Worm (Caenorhabditis elegans): ENCODE measurements around the gene W03A5.6.
A peak's percentile ranks its signal among the peaks of the same experiment; 100 is the strongest.

The W03A5.6 gene

DNA sequence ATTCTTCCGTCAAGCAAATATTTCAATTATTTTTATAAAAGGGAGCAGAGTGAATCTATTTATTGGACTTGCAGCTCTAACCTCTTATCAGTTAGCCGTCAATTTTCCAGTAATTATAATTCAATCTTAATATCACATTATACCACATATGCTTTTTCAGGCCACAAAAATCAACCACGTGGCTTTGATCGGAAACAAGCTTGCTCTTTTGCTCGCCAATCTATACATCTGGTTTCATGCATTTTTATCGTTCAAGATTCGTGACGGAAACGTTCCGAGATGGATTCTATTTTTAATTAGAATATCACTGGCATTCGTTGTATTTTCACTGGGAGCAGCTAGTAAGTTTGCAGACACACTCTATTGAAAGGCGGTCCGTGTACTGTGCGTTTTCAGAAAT is 33.4 kb downstream of the W03A5.6 start:
- TF ChIP-seq ztf-23 (GFP tag; IDR thresholded peaks at IDR 0.05) (no peak), tab-1 (GFP tag; IDR thresholded peaks at IDR 0.05) (no peak), cog-1 (tag; optimal IDR thresholded peaks at IDR 0.05) (no peak), ref-1 (GFP tag; conservative IDR thresholded peaks at IDR 0.05) (no peak), med-1 (GFP tag; optimal IDR thresholded peaks at IDR 0.05; ENCODE audit: insufficient read depth) (no peak), flt-1 (GFP tag; IDR thresholded peaks at IDR 0.05) (no peak)

DNA sequence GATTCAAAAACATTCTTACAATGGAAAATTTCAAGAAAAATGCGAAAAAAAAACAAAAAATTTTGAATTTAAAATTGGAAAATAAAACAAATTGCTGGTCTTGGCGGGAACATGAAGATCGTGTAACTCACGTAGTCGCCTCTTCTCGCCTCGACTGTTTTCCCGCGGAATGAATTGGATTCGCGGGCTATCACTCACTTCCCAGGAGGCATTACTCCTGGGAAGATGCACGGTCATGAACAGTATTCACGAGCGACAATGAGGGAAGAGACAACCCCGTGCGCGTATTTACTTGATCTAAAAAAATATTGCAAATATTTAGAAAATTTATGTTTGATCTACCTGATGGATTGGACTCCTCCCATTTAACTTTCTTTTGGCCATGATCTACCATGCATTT is 34.1 kb downstream of the W03A5.6 start:
- TF ChIP-seq cog-1 (tag; optimal IDR thresholded peaks at IDR 0.05) (no peak), med-1 (GFP tag; optimal IDR thresholded peaks at IDR 0.05; ENCODE audit: insufficient read depth) (no peak), T22C8.4 (GFP tag; IDR thresholded peaks at IDR 0.05) (no peak), ztf-29 (GFP tag; IDR thresholded peaks at IDR 0.05) (no peak), ref-1 (GFP tag; conservative IDR thresholded peaks at IDR 0.05) (no peak), tab-1 (GFP tag; IDR thresholded peaks at IDR 0.05) (no peak), ztf-23 (GFP tag; IDR thresholded peaks at IDR 0.05) (no peak), flt-1 (GFP tag; IDR thresholded peaks at IDR 0.05) (no peak), klf-2 (GFP tag; conservative IDR thresholded peaks at IDR 0.05) (no peak)

DNA sequence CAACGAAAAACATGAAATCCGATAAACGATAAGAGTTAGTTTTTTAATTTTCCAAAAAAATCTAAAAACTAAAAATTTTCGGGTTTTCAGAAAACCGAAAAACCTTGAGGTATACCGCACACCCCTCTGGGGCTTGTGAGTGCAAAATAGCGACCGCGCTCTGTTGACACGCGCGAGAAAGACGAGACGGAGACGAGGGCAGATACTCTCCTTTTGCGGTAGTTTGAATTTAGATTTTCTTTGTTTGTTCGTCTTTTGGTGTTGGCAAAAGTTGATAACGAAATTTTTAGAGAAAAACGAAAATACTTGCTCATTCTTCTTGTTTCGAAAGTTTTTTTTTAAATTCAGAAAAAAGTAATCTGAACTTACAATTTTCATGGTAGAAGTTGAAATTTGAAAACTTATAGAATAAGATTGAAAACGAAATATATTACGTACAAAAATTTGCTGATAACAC is 34.8 kb downstream of the W03A5.6 start, which contains the start of the genes W03A5.2 and Y32H12A.8:
TSS of gene W03A5.2 (plus strand) at position 407 of the 457 bp plus-strand sequence.
TSS of gene Y32H12A.8 (minus strand) at position 410 of the 457 bp plus-strand sequence.
- TF ChIP-seq ref-1 (GFP tag; conservative IDR thresholded peaks at IDR 0.05): no peak
- no peak for TF ChIP-seq tab-1 (GFP tag; IDR thresholded peaks at IDR 0.05)
- TF ChIP-seq cog-1 (tag; optimal IDR thresholded peaks at IDR 0.05): no peak
- TF ChIP-seq ztf-23 (GFP tag; IDR thresholded peaks at IDR 0.05): no peak
- no peak for TF ChIP-seq T22C8.4 (GFP tag; IDR thresholded peaks at IDR 0.05)
- TF ChIP-seq med-1 (GFP tag; optimal IDR thresholded peaks at IDR 0.05; ENCODE audit: insufficient read depth): no peak
- TF ChIP-seq klf-2 (GFP tag; conservative IDR thresholded peaks at IDR 0.05): no peak
- no peak for TF ChIP-seq flt-1 (GFP tag; IDR thresholded peaks at IDR 0.05)
- peak; percentile 64; the same call in 1 of the 2 replicates for TF ChIP-seq ztf-29 (GFP tag; IDR thresholded peaks at IDR 0.05)

DNA sequence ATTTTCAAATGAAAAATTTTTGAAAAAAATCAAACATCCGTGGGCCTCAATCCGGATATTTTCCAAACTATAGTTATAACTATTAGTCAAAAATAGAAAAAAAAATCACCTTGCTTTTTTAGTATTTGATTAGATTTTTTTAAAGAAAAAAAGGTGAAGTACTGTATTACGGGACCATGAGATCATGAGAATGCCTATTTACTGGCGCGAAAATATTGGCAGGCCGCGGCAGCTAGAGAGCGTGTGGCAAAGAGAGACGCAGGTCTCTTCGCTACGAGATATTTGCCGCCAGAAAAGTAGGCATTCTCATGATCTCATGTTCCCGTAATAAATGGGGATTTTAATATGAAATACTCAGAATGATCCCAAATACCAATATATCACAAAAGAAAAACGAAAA is 35.4 kb downstream of the W03A5.6 start:
- TF ChIP-seq ztf-23 (GFP tag; IDR thresholded peaks at IDR 0.05) (no peak), ztf-29 (GFP tag; IDR thresholded peaks at IDR 0.05) (no peak), med-1 (GFP tag; optimal IDR thresholded peaks at IDR 0.05; ENCODE audit: insufficient read depth) (no peak), flt-1 (GFP tag; IDR thresholded peaks at IDR 0.05) (no peak), klf-2 (GFP tag; conservative IDR thresholded peaks at IDR 0.05) (no peak), ref-1 (GFP tag; conservative IDR thresholded peaks at IDR 0.05) (no peak), T22C8.4 (GFP tag; IDR thresholded peaks at IDR 0.05) (no peak), cog-1 (tag; optimal IDR thresholded peaks at IDR 0.05) (no peak), tab-1 (GFP tag; IDR thresholded peaks at IDR 0.05) (no peak)

DNA sequence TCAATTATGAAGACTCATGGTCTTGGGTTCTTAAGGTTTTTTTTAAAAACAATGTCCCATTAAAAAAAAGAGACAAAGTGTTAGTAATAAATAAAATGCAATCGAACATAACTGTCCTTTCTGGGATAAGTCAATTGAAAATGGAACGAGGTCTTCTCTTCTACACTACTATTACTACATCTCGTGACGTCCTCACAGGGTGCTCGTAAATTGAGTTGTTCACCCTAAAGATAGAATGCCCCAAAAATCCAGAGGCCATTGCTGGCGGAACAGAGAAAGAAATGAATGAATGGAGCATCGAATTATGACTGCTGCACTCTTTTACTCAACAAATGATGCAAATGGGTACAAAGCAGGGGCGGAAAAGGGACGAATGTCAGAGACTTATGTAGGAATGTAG is 38.0 kb downstream of the W03A5.6 start:
- no peak for TF ChIP-seq ztf-23 (GFP tag; IDR thresholded peaks at IDR 0.05)
- no peak for TF ChIP-seq med-1 (GFP tag; optimal IDR thresholded peaks at IDR 0.05; ENCODE audit: insufficient read depth)
- TF ChIP-seq tab-1 (GFP tag; IDR thresholded peaks at IDR 0.05): no peak
- TF ChIP-seq ref-1 (GFP tag; conservative IDR thresholded peaks at IDR 0.05): no peak
- TF ChIP-seq flt-1 (GFP tag; IDR thresholded peaks at IDR 0.05): no peak
- no peak for TF ChIP-seq klf-2 (GFP tag; conservative IDR thresholded peaks at IDR 0.05)
- no peak for TF ChIP-seq cog-1 (tag; optimal IDR thresholded peaks at IDR 0.05)
- no peak for TF ChIP-seq ztf-29 (GFP tag; IDR thresholded peaks at IDR 0.05)
- no peak for TF ChIP-seq T22C8.4 (GFP tag; IDR thresholded peaks at IDR 0.05)

DNA sequence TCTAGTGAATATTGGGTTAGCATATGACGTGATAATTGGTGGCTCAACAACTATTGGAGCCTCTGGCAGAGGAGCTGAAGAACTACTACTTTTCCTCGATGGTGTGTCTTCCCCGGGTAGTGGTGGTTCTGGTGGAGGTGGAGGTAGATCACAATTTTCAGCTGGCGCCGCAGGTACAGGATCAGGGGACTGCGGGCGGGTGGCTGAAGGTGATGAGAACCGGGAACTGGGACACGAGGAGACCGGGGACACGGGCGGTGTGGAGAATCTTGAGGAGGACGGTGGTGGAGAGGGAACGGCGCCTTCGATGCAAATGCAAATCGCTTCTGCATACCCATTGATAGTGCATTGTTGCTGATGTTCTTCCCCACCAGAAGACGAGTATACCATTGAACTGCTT is 44.7 kb downstream of the W03A5.6 start:
- no peak for TF ChIP-seq ref-1 (GFP tag; conservative IDR thresholded peaks at IDR 0.05)
- no peak for TF ChIP-seq T22C8.4 (GFP tag; IDR thresholded peaks at IDR 0.05)
- TF ChIP-seq cog-1 (tag; optimal IDR thresholded peaks at IDR 0.05): no peak
- TF ChIP-seq med-1 (GFP tag; optimal IDR thresholded peaks at IDR 0.05; ENCODE audit: insufficient read depth): no peak
- TF ChIP-seq ztf-29 (GFP tag; IDR thresholded peaks at IDR 0.05): no peak
- TF ChIP-seq klf-2 (GFP tag; conservative IDR thresholded peaks at IDR 0.05): no peak
- no peak for TF ChIP-seq tab-1 (GFP tag; IDR thresholded peaks at IDR 0.05)
- TF ChIP-seq flt-1 (GFP tag; IDR thresholded peaks at IDR 0.05): no peak
- no peak for TF ChIP-seq ztf-23 (GFP tag; IDR thresholded peaks at IDR 0.05)

DNA sequence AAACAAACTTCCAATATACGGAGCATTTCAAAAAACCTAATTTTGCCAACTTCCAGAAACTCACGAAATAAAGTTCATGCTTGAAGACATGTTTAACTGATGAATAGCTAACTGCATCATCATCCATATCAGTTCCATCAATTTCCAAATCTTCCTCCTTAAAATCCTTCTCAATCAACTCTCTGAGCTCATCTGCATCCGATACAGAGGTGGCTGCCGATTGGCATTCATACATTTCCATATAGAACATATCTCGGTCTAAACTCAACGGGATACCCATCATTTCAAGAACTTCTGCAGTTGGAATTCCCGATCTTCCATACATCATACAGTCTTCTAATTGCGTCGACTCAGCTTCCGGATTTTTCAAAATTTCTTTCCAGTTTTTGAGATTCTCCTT is 51.1 kb downstream of the W03A5.6 start:
- TF ChIP-seq klf-2 (GFP tag; conservative IDR thresholded peaks at IDR 0.05) (no peak), ztf-23 (GFP tag; IDR thresholded peaks at IDR 0.05) (no peak), ref-1 (GFP tag; conservative IDR thresholded peaks at IDR 0.05) (no peak), tab-1 (GFP tag; IDR thresholded peaks at IDR 0.05) (no peak), T22C8.4 (GFP tag; IDR thresholded peaks at IDR 0.05) (no peak), cog-1 (tag; optimal IDR thresholded peaks at IDR 0.05) (no peak), flt-1 (GFP tag; IDR thresholded peaks at IDR 0.05) (no peak), med-1 (GFP tag; optimal IDR thresholded peaks at IDR 0.05; ENCODE audit: insufficient read depth) (no peak), ztf-29 (GFP tag; IDR thresholded peaks at IDR 0.05) (no peak)

DNA sequence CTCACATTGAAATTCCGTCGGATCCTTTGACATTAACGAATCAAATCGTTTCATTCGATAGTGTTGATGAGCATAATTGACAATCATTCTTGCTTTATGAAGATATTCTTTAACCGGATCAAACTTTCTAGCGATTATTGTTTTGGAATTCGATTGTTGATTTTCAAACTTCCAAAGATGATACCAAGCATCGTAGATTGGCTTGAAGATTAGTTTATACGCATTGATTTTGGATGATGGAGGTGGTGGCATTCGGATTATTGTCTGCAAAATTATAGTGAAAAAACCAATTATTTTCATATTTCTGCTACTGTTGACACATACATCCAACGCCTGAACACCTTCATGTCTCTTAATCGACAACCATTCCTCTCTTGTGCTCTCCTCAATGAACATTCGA is 52.3 kb downstream of the W03A5.6 start:
- no peak for TF ChIP-seq flt-1 (GFP tag; IDR thresholded peaks at IDR 0.05)

DNA sequence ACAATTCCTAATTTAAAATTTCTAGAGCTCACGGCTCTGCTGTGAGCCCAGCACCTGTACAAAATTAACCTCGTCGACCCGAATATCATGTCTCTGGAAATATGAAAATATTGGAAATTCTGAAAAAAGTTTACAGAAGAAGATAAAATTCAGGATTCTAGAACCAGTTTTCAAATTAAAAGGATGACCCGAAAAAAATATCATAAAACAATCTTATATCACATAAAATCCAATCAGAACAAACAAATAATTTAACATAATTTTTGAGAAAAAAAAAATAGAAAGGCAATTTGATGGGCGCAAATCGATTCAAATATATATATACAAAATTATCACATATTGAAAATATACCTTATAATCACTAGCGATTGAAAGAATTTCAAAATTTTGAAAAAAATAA is 55.1 kb downstream of the W03A5.6 start, which contains the start of gene Y32H12A.7:
TSS of gene Y32H12A.7 (minus strand) at position 101 of the 400 bp plus-strand sequence.
- no peak for TF ChIP-seq tab-1 (GFP tag; IDR thresholded peaks at IDR 0.05)
- no peak for TF ChIP-seq cog-1 (tag; optimal IDR thresholded peaks at IDR 0.05)
- TF ChIP-seq ztf-23 (GFP tag; IDR thresholded peaks at IDR 0.05): no peak
- no peak for TF ChIP-seq klf-2 (GFP tag; conservative IDR thresholded peaks at IDR 0.05)
- TF ChIP-seq ztf-29 (GFP tag; IDR thresholded peaks at IDR 0.05): no peak
- no peak for TF ChIP-seq T22C8.4 (GFP tag; IDR thresholded peaks at IDR 0.05)
- no peak for TF ChIP-seq ref-1 (GFP tag; conservative IDR thresholded peaks at IDR 0.05)
- no peak for TF ChIP-seq flt-1 (GFP tag; IDR thresholded peaks at IDR 0.05)
- TF ChIP-seq med-1 (GFP tag; optimal IDR thresholded peaks at IDR 0.05; ENCODE audit: insufficient read depth): no peak

DNA sequence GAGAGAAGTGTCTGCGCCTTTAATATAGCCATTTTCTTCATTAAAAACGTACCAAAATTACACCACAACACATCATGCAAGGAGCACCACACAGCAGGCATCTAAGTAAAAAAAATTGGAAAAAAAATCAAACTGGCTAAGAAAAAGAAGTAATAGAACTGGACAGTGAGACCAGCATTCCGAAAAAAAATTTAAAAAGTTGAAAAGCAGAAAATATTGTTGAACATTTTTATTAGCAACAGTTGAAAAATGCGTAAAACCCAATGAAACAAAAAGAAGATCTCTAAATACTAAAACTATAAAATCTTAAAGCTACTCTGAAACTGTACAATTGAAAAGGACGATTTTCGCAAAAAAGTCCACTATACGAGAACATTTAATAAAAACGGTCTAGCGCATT is 58.4 kb downstream of the W03A5.6 start, which contains the start of gene Y32H12A.6:
TSS of gene Y32H12A.6 (minus strand) at position 101 of the 400 bp plus-strand sequence.
- no peak for TF ChIP-seq ztf-23 (GFP tag; IDR thresholded peaks at IDR 0.05)
- no peak for TF ChIP-seq ref-1 (GFP tag; conservative IDR thresholded peaks at IDR 0.05)
- TF ChIP-seq flt-1 (GFP tag; IDR thresholded peaks at IDR 0.05): no peak
- no peak for TF ChIP-seq med-1 (GFP tag; optimal IDR thresholded peaks at IDR 0.05; ENCODE audit: insufficient read depth)
- TF ChIP-seq tab-1 (GFP tag; IDR thresholded peaks at IDR 0.05): no peak
- no peak for TF ChIP-seq klf-2 (GFP tag; conservative IDR thresholded peaks at IDR 0.05)
- TF ChIP-seq ztf-29 (GFP tag; IDR thresholded peaks at IDR 0.05): no peak
- TF ChIP-seq T22C8.4 (GFP tag; IDR thresholded peaks at IDR 0.05): no peak
- TF ChIP-seq cog-1 (tag; optimal IDR thresholded peaks at IDR 0.05): no peak
